Worm (Caenorhabditis elegans) whole organism, mixed stage, embryonic: ENCODE data around the gene Y116A8C.463.

Experiments
- blmp-1 ChIP-seq: fragments of 150-350 bp; optimal IDR thresholded peaks from 2 replicates; lab custom pipeline; 2014; ENCODE audit warnings: missing biosample characterization, missing genetic modification characterization
- elt-1 ChIP-seq: sonication (generic microtip); optimal IDR thresholded peaks from 2 replicates; lab custom pipeline; 2017; ENCODE audit warnings: missing genetic modification characterization, mild to moderate bottlenecking, missing compliant biosample characterization, antibody characterized with exemption, moderate library complexity, borderline replicate concordance; ENCODE audit not compliant: insufficient read depth
- hlh-1 ChIP-seq: fragments of 150-350 bp; optimal IDR thresholded peaks from 2 replicates; lab custom pipeline; 2014; ENCODE audit warnings: missing biosample characterization, missing genetic modification reagents, missing genetic modification characterization
- lin-32 ChIP-seq: fragments of 200-800 bp; sonication (Bioruptor generic); optimal IDR thresholded peaks from 2 replicates; lab custom pipeline; 2018; ENCODE audit warnings: mild to moderate bottlenecking, missing genetic modification characterization, missing compliant biosample characterization
- lsy-2 ChIP-seq: fragments of 150-350 bp; optimal IDR thresholded peaks from 2 replicates; lab custom pipeline; 2014; ENCODE audit warnings: missing biosample characterization, missing genetic modification characterization
- nhr-76 ChIP-seq: sonication (generic microtip); optimal IDR thresholded peaks from 2 replicates; lab custom pipeline; 2017; ENCODE audit warnings: missing biosample characterization, missing genetic modification characterization
- unc-39 ChIP-seq: fragments of 150-350 bp; optimal IDR thresholded peaks from 2 replicates; lab custom pipeline; 2014; ENCODE audit warnings: missing biosample characterization, missing genetic modification characterization
- unc-62 ChIP-seq: fragments of 150-350 bp; optimal IDR thresholded peaks from 2 replicates; lab custom pipeline; 2014; ENCODE audit warnings: missing biosample characterization, missing genetic modification reagents, missing genetic modification characterization
- ztf-11 ChIP-seq: fragments of 150-350 bp; optimal IDR thresholded peaks from 2 replicates; lab custom pipeline; 2014; ENCODE audit warnings: missing biosample characterization, missing genetic modification characterization

ce11 chrIV:16917831-16918429, 1.6 kb upstream of the Y116A8C.463 start, which contains the start of the genes Y116A8C.469 and Y116A8C.468:
- TF ChIP-seq lsy-2 (tag; lab: Kevin White, UChicago) (no peak), unc-62 (GFP tag; lab: Kevin White, UChicago) (no peak), hlh-1 (no peak), unc-39 (tag; lab: Kevin White, UChicago) (no peak), nhr-76 (tag; lab: Kevin White, UChicago) (no peak), blmp-1 (tag; lab: Kevin White, UChicago) (no peak), lin-32 (GFP tag; lab: Kevin White, UChicago) (no peak), elt-1 (no peak), ztf-11 (tag; lab: Kevin White, UChicago) (no peak)
